Fruit fly (Drosophila melanogaster) whole organism: ENCODE data around the gene CG6415.

ENCODE experiments used
- CG8478 ChIP-seq: fragments of >200 bp; optimal IDR thresholded peaks from 2 replicates; lab custom pipeline; 2018; ENCODE audit warnings: inconsistent platforms
- Dll ChIP-seq: fragments of >200 bp; optimal IDR thresholded peaks from 2 replicates; lab custom pipeline; 2017
- EcR ChIP-seq, 2 experiments: fragments of >200 bp; optimal IDR thresholded peaks; 2 replicates each; lab custom pipeline; 2017; ENCODE audit warnings: missing biosample characterization in 2 of 2, missing genetic modification characterization in 2 of 2, missing genetic modification reagents in 2 of 2
- pan ChIP-seq: fragments of >200 bp; optimal IDR thresholded peaks from 2 replicates; lab custom pipeline; 2017
- psq ChIP-seq: fragments of >200 bp; optimal IDR thresholded peaks from 2 replicates; lab custom pipeline; 2017
- usp ChIP-seq: fragments of >200 bp; optimal IDR thresholded peaks from 2 replicates; lab custom pipeline; 2017; ENCODE audit warnings: missing biosample characterization, missing genetic modification characterization, mixed read lengths

Gene CG6415

dm6 chr2L:10703281-10703680 lies at the start of gene CG6415:
CG6415 (plus strand) TSS chr2L:10703621.
- TF ChIP-seq pan (lab: Kevin White, UChicago) (no peak), CG8478 (no peak), Dll (lab: Kevin White, UChicago) (no peak), usp (GFP tag; lab: Kevin White, UChicago) (no peak), EcR (GFP tag; optimal IDR thresholded peaks at IDR 0.05; lab: Kevin White, UChicago) (no peak), psq (lab: Kevin White, UChicago) (no peak)

DNA sequence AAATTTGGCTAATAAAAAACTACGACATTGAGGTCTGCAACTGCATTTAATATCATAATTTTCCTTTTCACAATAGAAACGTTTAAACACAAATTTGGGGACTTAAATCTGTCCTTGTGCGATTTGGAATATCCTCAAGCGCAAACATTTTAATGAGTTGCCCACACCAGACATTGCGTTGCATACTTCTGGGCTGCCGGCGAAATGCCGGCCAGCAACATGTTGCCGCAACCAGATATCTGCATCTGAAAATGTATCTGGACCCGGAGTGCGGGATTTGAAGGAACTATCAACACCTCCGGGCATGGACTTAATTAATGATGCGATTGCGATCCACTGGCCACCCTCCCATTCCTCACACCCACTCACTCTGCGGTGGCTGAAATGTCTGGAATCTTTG lies 48.9 kb upstream of the CG6415 start:
- TF ChIP-seq Dll (lab: Kevin White, UChicago) (no peak), EcR (GFP tag; optimal IDR thresholded peaks at IDR 0.05; lab: Kevin White, UChicago) (no peak), pan (lab: Kevin White, UChicago) (no peak)

DNA sequence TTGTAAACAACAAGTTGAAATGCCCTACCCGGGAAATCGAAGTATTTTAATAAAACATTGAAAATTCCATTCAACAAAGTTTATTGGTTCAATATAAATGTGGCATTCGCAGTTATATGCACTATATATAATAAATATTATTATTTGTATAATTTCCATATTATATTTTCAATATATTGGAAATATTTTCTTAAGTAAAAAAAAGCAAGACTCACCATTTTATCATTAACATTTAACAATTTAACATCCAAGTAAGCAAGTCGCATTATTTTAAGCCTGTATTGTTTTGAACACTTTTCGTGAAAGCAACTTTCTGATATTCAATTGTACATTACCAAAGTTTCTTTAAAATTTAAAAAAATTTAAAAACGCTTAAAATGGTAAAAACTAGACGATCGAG lies 45.4 kb upstream of the CG6415 start, which contains the start of gene CG45690:
Gene CG45690, plus strand, starts transcription at position 301 of the 400 bp plus-strand sequence.
- TF ChIP-seq pan (lab: Kevin White, UChicago) (no peak), usp (GFP tag; lab: Kevin White, UChicago) (no peak), psq (lab: Kevin White, UChicago) (no peak), Dll (lab: Kevin White, UChicago) (no peak), EcR (GFP tag; optimal IDR thresholded peaks at IDR 0.05; lab: Kevin White, UChicago) (no peak), CG8478 (no peak)

DNA sequence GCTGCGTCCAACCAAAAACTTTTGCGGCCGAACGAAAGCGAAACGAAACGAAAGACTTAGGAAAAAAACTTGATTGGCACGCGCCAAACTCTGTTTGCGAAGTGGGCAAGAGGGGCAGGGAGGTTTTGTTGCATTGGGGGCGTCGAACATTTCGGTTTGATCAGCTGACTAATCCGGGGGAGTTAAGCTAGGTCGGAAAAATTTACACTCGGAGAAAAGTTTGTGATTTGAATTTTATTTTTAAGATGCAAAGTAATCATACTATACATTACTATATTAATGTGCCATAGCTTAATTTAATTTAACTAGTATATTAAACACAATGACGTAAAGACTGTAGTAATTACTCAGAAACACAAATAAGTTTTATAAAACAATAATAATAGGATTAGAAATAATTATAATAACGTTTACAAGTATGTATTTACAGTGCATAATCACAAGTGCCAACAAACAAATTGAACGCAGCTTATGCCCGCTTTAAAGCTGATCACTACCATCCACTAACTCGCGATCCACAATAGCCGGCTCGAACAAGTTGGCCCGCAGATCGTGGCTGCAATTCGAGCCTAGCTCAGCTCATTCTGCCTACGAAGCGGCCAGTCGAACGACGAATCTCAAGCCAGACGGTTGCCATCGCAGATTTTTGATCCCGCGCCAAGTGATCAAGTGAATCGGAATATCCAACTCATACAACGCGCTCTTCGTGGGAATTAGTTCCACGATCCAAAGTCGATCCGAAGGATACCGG lies 41.8 kb upstream of the CG6415 start, which contains the start of gene CG31871:
Gene CG31871, plus strand, starts transcription at position 592 of the 751 bp plus-strand sequence.
- TF ChIP-seq EcR (GFP tag; optimal IDR thresholded peaks at IDR 0.05; lab: Kevin White, UChicago) (no peak), usp (GFP tag; lab: Kevin White, UChicago) (no peak), pan (lab: Kevin White, UChicago) (no peak), psq (lab: Kevin White, UChicago) (no peak), CG8478 (no peak), Dll (lab: Kevin White, UChicago) (no peak)

DNA sequence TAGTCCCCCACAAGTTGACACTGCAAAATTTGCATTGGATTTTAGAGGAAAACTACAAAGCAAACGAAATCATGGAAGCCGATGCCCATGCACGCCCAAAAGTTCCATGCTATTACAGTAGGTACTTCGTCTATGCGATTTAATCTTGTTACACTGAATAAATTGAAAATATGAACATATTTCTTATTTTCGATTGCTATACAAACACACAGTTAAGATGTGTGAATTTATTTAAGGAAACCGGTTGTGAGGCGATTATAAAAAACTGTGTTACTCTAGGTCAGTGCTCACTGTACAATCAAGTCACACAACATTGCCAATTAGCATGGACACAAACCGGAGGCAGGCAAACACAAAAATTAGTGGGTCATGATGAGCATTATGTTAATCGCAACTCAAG lies 37.8 kb upstream of the CG6415 start:
- TF ChIP-seq usp (GFP tag; lab: Kevin White, UChicago) (no peak), pan (lab: Kevin White, UChicago) (no peak), CG8478 (no peak), psq (lab: Kevin White, UChicago) (no peak), Dll (lab: Kevin White, UChicago) (no peak), EcR (GFP tag; optimal IDR thresholded peaks at IDR 0.05; lab: Kevin White, UChicago) (no peak)

DNA sequence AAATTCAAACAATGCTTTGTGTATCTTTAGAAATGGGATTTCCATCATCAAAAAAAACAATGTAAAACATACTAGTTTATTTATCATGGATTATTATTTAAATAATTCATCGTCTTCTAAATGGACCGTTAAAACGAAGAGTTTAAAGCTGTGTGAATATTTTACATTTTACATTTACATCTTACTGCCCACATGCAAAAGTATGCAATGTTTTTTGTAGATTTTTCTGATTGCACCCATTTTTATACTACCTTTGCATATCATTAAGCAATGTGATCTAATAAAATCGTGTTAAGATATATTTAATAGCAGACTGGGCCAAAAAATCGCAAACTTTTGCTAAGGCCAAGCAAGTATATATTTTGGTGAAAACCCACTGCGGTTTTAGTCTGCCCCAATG lies 31.9 kb upstream of the CG6415 start:
- TF ChIP-seq pan (lab: Kevin White, UChicago): no peak
- no peak for TF ChIP-seq Dll (lab: Kevin White, UChicago)
- no peak for TF ChIP-seq EcR (GFP tag; optimal IDR thresholded peaks at IDR 0.05; lab: Kevin White, UChicago)
- TF ChIP-seq usp (GFP tag; lab: Kevin White, UChicago): no peak
- no peak for TF ChIP-seq psq (lab: Kevin White, UChicago)
- no peak for TF ChIP-seq CG8478

DNA sequence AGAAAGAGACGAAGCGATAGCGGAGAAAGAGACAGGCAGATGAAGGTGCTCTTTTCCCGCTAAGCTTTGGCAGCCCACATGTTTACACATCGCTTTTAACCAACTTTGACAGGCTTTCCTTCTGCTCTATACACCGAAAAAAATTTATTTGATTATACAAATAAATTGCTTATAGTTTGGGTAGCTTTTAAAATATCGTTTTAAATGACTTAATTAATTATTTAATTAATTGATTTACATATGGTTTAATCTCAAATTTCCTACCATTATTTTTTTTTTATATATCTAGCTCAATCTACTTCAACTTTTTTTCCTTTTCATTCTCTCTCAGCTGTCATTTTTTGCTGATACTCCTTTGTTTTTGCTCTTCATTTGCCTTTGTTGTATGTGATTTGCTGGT lies 30.4 kb upstream of the CG6415 start:
- no peak for TF ChIP-seq CG8478
- TF ChIP-seq Dll (lab: Kevin White, UChicago): no peak
- no peak for TF ChIP-seq EcR (GFP tag; optimal IDR thresholded peaks at IDR 0.05; lab: Kevin White, UChicago)
- no peak for TF ChIP-seq psq (lab: Kevin White, UChicago)
- TF ChIP-seq usp (GFP tag; lab: Kevin White, UChicago): no peak
- no peak for TF ChIP-seq pan (lab: Kevin White, UChicago)

- no peak for TF ChIP-seq usp (GFP tag; lab: Kevin White, UChicago)
- TF ChIP-seq EcR (GFP tag; optimal IDR thresholded peaks at IDR 0.05; lab: Kevin White, UChicago): no peak
- TF ChIP-seq psq (lab: Kevin White, UChicago): no peak
- no peak for TF ChIP-seq Dll (lab: Kevin White, UChicago)
- TF ChIP-seq CG8478: no peak
- no peak for TF ChIP-seq pan (lab: Kevin White, UChicago)
Measured at dm6 chr2L:10676933-10677714, 26.3 kb upstream of the CG6415 start, which contains the start of gene CG17104. CG17104 (plus strand) TSS chr2L:10677198.

DNA sequence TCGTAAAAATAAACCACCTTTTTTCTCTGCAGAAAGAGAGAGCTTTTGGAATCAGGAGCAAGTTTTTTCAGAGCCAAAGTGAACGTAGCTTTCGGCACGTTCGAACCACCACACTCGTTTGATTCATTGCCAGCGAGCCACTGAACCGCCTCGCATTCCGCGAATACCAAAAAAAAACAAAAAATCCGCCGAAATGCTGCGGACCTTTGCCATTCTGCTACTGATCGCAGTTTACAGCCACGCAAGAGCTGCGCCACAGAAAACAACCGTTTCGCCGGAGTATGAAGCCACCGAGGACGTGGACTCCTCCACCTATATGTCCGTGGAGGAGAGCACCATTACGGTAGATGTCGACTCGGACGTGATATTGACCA lies 25.7 kb upstream of the CG6415 start:
- TF ChIP-seq psq (lab: Kevin White, UChicago) (no peak), pan (lab: Kevin White, UChicago) (no peak), CG8478 (no peak), usp (GFP tag; lab: Kevin White, UChicago) (no peak), Dll (lab: Kevin White, UChicago) (no peak), EcR (GFP tag; optimal IDR thresholded peaks at IDR 0.05; lab: Kevin White, UChicago) (no peak)

DNA sequence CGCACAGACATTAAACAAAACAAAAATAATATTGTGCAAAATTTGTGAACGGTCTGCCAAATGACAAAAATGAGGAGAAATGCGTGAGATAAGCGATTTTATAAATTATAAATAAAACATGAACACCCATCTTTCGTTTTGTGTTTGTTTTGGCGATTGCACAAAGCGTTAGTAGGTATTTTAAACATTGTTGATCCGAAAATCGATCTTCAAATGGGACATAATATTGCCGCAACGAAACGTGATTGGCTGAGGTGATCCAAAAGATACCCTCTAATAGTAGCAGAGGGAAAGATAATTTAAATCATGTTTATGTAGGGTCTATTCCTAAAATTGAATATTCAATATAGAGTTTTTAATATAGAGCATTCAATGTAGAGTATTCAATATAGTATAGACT lies 23.9 kb upstream of the CG6415 start:
- TF ChIP-seq CG8478 (no peak), usp (GFP tag; lab: Kevin White, UChicago) (no peak), EcR (GFP tag; optimal IDR thresholded peaks at IDR 0.05; lab: Kevin White, UChicago) (no peak), pan (lab: Kevin White, UChicago) (no peak), Dll (lab: Kevin White, UChicago) (no peak), psq (lab: Kevin White, UChicago) (no peak)

- TF ChIP-seq EcR (GFP tag; optimal IDR thresholded peaks at IDR 0.05; lab: Kevin White, UChicago): no peak
- no peak for TF ChIP-seq usp (GFP tag; lab: Kevin White, UChicago)
- no peak for TF ChIP-seq psq (lab: Kevin White, UChicago)
- TF ChIP-seq pan (lab: Kevin White, UChicago): no peak
- no peak for TF ChIP-seq CG8478
- TF ChIP-seq Dll (lab: Kevin White, UChicago): no peak
Measured at dm6 chr2L:10680584-10681080, 22.8 kb upstream of the CG6415 start, which contains the start of gene CG17105. CG17105 (plus strand) TSS chr2L:10681030.
